Fruit fly (Drosophila melanogaster) whole organism, wandering third instar larva: ENCODE measurements around the gene sNPF.
A peak's percentile ranks its signal among the peaks of the same experiment; 100 is the strongest.

Experiments
- Abd-B ChIP-seq: fragments of >200 bp; optimal IDR thresholded peaks from 2 replicates; lab custom pipeline; 2017; ENCODE audit warnings: missing biosample characterization, missing genetic modification characterization
- CrebA ChIP-seq: fragments of 200-800 bp; sonication (Bioruptor generic); optimal IDR thresholded peaks from 2 replicates; lab custom pipeline; 2016; ENCODE audit warnings: missing biosample characterization, mild to moderate bottlenecking, missing genetic modification characterization, borderline replicate concordance
- Dfd ChIP-seq: fragments of >200 bp; optimal IDR thresholded peaks from 2 replicates; lab custom pipeline; 2017; ENCODE audit warnings: missing biosample characterization, missing genetic modification characterization
- Dif ChIP-seq: fragments of 200-275, 200-300 bp; sonication (Bioruptor generic); optimal IDR thresholded peaks from 2 replicates; lab custom pipeline; 2018; ENCODE audit warnings: missing biosample characterization, missing genetic modification characterization; ENCODE audit not compliant: partially characterized antibody
- HLH106 ChIP-seq: fragments of 200-800 bp; optimal IDR thresholded peaks from 3 replicates; lab custom pipeline; 2019; ENCODE audit warnings: missing biosample characterization, mild to moderate bottlenecking, missing genetic modification characterization, moderate library complexity
- Hnf4 ChIP-seq: fragments of 200-800 bp; sonication (Bioruptor generic); optimal IDR thresholded peaks from 2 replicates; lab custom pipeline; 2016; ENCODE audit warnings: missing biosample characterization, mild to moderate bottlenecking, missing genetic modification characterization
- Mio ChIP-seq: sonication (Bioruptor generic); optimal IDR thresholded peaks from 2 replicates; lab custom pipeline; 2016; ENCODE audit warnings: missing biosample characterization, missing genetic modification characterization
- N ChIP-seq: fragments of >200 bp; optimal IDR thresholded peaks from 2 replicates; lab custom pipeline; 2018; ENCODE audit warnings: missing biosample characterization, missing external identifiers, missing genetic modification characterization
- Rel ChIP-seq, 2 experiments: fragments of 200-800 bp; sonication (Bioruptor generic) in 1 of 2; optimal IDR thresholded peaks; 2 replicates in 1 of 2; 3 replicates in 1 of 2; lab custom pipeline; 2016 to 2019; ENCODE audit warnings: mild to moderate bottlenecking in 2 of 2, missing biosample characterization in 2 of 2, missing genetic modification characterization in 2 of 2, moderate library complexity in 1 of 2
- Sp1 ChIP-seq: fragments of 200-800 bp; sonication (Bioruptor generic); optimal IDR thresholded peaks from 3 replicates; lab custom pipeline; 2019; ENCODE audit warnings: missing biosample characterization, mild to moderate bottlenecking, missing genetic modification characterization, moderate library complexity
- br ChIP-seq: fragments of 200-800 bp; sonication (Bioruptor generic); optimal IDR thresholded peaks from 2 replicates; lab custom pipeline; 2016; ENCODE audit warnings: missing biosample characterization, missing genetic modification characterization
- dmrt93B ChIP-seq: fragments of 200-800 bp; sonication (Bioruptor generic); optimal IDR thresholded peaks from 2 replicates; lab custom pipeline; 2018; ENCODE audit warnings: missing biosample characterization, mild to moderate bottlenecking, missing genetic modification characterization
- dsf ChIP-seq: sonication (Bioruptor generic); optimal IDR thresholded peaks from 2 replicates; lab custom pipeline; 2016; ENCODE audit warnings: missing biosample characterization, missing genetic modification characterization, borderline replicate concordance
- foxo ChIP-seq, 2 experiments: fragments of 200-800 bp; sonication (Bioruptor generic); optimal IDR thresholded peaks; 2 replicates in 1 of 2; 3 replicates in 1 of 2; lab custom pipeline; 2016 to 2017; ENCODE audit warnings: missing biosample characterization in 2 of 2, missing genetic modification characterization in 2 of 2
- fru ChIP-seq: fragments of 200-800 bp; sonication (Bioruptor generic); optimal IDR thresholded peaks from 3 replicates; lab custom pipeline; 2016; ENCODE audit warnings: missing biosample characterization, mild to moderate bottlenecking, missing genetic modification characterization
- h ChIP-seq: fragments of 200-800 bp; sonication (Bioruptor generic); optimal IDR thresholded peaks from 3 replicates; lab custom pipeline; 2016; ENCODE audit warnings: missing biosample characterization, mild to moderate bottlenecking, missing genetic modification characterization
- lola ChIP-seq: fragments of >200 bp; optimal IDR thresholded peaks from 2 replicates; lab custom pipeline; 2017; ENCODE audit warnings: missing biosample characterization, missing genetic modification characterization
- pan ChIP-seq: fragments of >200 bp; optimal IDR thresholded peaks from 2 replicates; lab custom pipeline; 2017
- rgr ChIP-seq: fragments of 200-800 bp; sonication (Bioruptor generic); optimal IDR thresholded peaks from 3 replicates; lab custom pipeline; 2016; ENCODE audit warnings: missing biosample characterization, mild to moderate bottlenecking, missing genetic modification characterization
- usp ChIP-seq: fragments of >200 bp; optimal IDR thresholded peaks from 2 replicates; lab custom pipeline; 2017; ENCODE audit warnings: missing biosample characterization, missing genetic modification characterization

sNPF gene

dm6 chr2L:20097773-20098172 lies 70.1 kb downstream of the sNPF start:
- no peak for TF ChIP-seq CrebA
- TF ChIP-seq usp: no peak
- peak; percentile 3 for TF ChIP-seq Dfd (GFP tag; lab: Kevin White, UChicago)

dm6 chr2L:20098194-20098593 lies 70.5 kb downstream of the sNPF start:
- TF ChIP-seq fru (no peak), Dif (GFP tag; lab: Kevin White, UChicago) (peak; percentile 68), CrebA (no peak)
- TF ChIP-seq, all 38 proteins: peak for 1

DNA sequence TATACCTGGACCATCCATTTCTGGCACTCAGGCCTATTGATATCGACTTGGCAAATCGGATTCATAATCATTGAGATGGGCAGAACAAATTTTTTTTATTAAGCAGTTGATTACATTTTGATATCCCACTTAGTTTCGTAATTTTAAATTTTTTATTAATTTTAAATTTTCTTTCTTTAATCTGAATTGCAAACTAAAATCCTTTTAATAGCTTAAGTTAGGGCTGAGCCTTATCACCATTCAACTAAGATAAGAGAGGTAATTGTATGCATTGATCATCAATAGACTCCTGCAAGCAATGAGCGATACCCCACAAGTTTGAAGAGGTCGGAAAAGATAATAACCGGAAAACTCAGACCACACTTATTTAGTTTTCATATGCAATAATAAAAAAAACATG lies 76.3 kb downstream of the sNPF start, which contains the start of gene CG13970:
TSS of gene CG13970 (minus strand) at position 101 of the 400 bp plus-strand sequence.
- TF ChIP-seq Mio (GFP tag; lab: Kevin White, UChicago): no peak
- TF ChIP-seq dsf: no peak
- no peak for TF ChIP-seq Sp1 (GFP tag; lab: Kevin White, UChicago)
- no peak for TF ChIP-seq h (GFP tag; lab: Kevin White, UChicago)
- no peak for TF ChIP-seq foxo (GFP tag; optimal IDR thresholded peaks at IDR 0.05; lab: Kevin White, UChicago)
- no peak for TF ChIP-seq HLH106 (tag; lab: Kevin White, UChicago)
- TF ChIP-seq lola: no peak
- no peak for TF ChIP-seq Rel (GFP tag; optimal IDR thresholded peaks at IDR 0.05; lab: Kevin White, UChicago)
- no peak for TF ChIP-seq Rel (tag; optimal IDR thresholded peaks at IDR 0.05; lab: Kevin White, UChicago)
- no peak for TF ChIP-seq N (GFP tag; lab: Kevin White, UChicago)
- TF ChIP-seq br (GFP tag; lab: Kevin White, UChicago): no peak
- TF ChIP-seq rgr (GFP tag; lab: Kevin White, UChicago): no peak
- no peak for TF ChIP-seq pan
- no peak for TF ChIP-seq Dif (GFP tag; lab: Kevin White, UChicago)
- no peak for TF ChIP-seq dmrt93B
- TF ChIP-seq fru: no peak
- no peak for TF ChIP-seq usp
- no peak for TF ChIP-seq Abd-B (GFP tag; lab: Kevin White, UChicago)
- no peak for TF ChIP-seq Hnf4 (GFP tag; lab: Kevin White, UChicago)

- TF ChIP-seq pan (no peak), Hnf4 (GFP tag; lab: Kevin White, UChicago) (peak; percentile 7)
Observed at dm6 chr2L:20104526-20104925, 76.8 kb downstream of the sNPF start.
